Fruit fly (Drosophila melanogaster) whole organism, embryonic: ENCODE data around the gene CG4291.

Experiments used
- BtbVII ChIP-seq: fragments of 200-800 bp; sonication (Bioruptor generic); optimal IDR thresholded peaks from 3 replicates; lab custom pipeline; 2017; ENCODE audit warnings: missing biosample characterization, mild to moderate bottlenecking, missing genetic modification characterization
- CG10267 ChIP-seq: fragments of 200-800 bp; sonication (Bioruptor generic); optimal IDR thresholded peaks from 2 replicates; lab custom pipeline; 2018; ENCODE audit warnings: missing biosample characterization, mild to moderate bottlenecking, missing genetic modification characterization, moderate library complexity
- CG13123 ChIP-seq: fragments of 200-800 bp; sonication (Bioruptor generic); optimal IDR thresholded peaks from 2 replicates; lab custom pipeline; 2016; ENCODE audit warnings: missing biosample characterization, missing genetic modification characterization
- CG16863 ChIP-seq: fragments of 200-800 bp; sonication (Bioruptor generic); optimal IDR thresholded peaks from 3 replicates; lab custom pipeline; 2016; ENCODE audit warnings: missing biosample characterization, missing genetic modification characterization
- CG17385 ChIP-seq: fragments of 200-800 bp; sonication (Bioruptor generic); optimal IDR thresholded peaks from 3 replicates; lab custom pipeline; 2018; ENCODE audit warnings: missing biosample characterization, mild to moderate bottlenecking, missing genetic modification characterization
- CG17568 ChIP-seq: fragments of 200-800 bp; sonication (Bioruptor generic); optimal IDR thresholded peaks from 2 replicates; lab custom pipeline; 2018; ENCODE audit warnings: missing biosample characterization, mild to moderate bottlenecking, missing genetic modification characterization, moderate library complexity
- CG18011 ChIP-seq: fragments of 200-800 bp; sonication (Bioruptor generic); optimal IDR thresholded peaks from 2 replicates; lab custom pipeline; 2017; ENCODE audit warnings: missing biosample characterization, missing genetic modification characterization, mild to moderate bottlenecking, moderate library complexity, missing genotype
- CG1832 ChIP-seq: fragments of 200-800 bp; sonication (Bioruptor generic); optimal IDR thresholded peaks from 2 replicates; lab custom pipeline; 2017; ENCODE audit warnings: missing biosample characterization, mild to moderate bottlenecking, missing genetic modification characterization, inconsistent platforms
- CG3065 ChIP-seq: fragments of 200-800 bp; sonication (Bioruptor generic); optimal IDR thresholded peaks from 2 replicates; lab custom pipeline; 2016; ENCODE audit warnings: missing biosample characterization, missing genetic modification characterization
- CG3407 ChIP-seq: fragments of 200-800 bp; sonication (Bioruptor generic); optimal IDR thresholded peaks from 2 replicates; lab custom pipeline; 2018; ENCODE audit warnings: missing biosample characterization, mild to moderate bottlenecking, missing genetic modification characterization
- CG4730 ChIP-seq: fragments of 200-800 bp; sonication (Bioruptor generic); IDR thresholded peaks from 2 replicates; pipeline ENCODE4 v1.3.6; 2022; ENCODE audit warnings: missing biosample characterization, missing genetic modification characterization
- CG6175 ChIP-seq: fragments of 200-800 bp; sonication (Bioruptor generic); IDR thresholded peaks from 3 replicates; pipeline ENCODE4 v1.3.6; 2022; ENCODE audit warnings: missing biosample characterization, missing genetic modification characterization
- CG6683 ChIP-seq: fragments of 200-800 bp; sonication (Bioruptor generic); optimal IDR thresholded peaks from 2 replicates; lab custom pipeline; 2017; ENCODE audit warnings: missing biosample characterization, mild to moderate bottlenecking, missing genetic modification characterization, missing genetic modification reagents
- CG6765 ChIP-seq: fragments of 200-800 bp; sonication (Bioruptor generic); optimal IDR thresholded peaks from 3 replicates; lab custom pipeline; 2017; ENCODE audit warnings: missing biosample characterization, mild to moderate bottlenecking, missing genetic modification characterization
- CG8388 ChIP-seq: fragments of 200-800 bp; sonication (Bioruptor generic); optimal IDR thresholded peaks from 2 replicates; lab custom pipeline; 2019; ENCODE audit warnings: missing biosample characterization, mild to moderate bottlenecking, missing genetic modification characterization, moderate library complexity
- CG8944 ChIP-seq: fragments of 200-800 bp; sonication (Bioruptor generic); optimal IDR thresholded peaks from 3 replicates; lab custom pipeline; 2016; ENCODE audit warnings: missing biosample characterization, missing genetic modification characterization
- CG9609 ChIP-seq: fragments of 200-800 bp; sonication (Bioruptor generic); optimal IDR thresholded peaks from 3 replicates; lab custom pipeline; 2016; ENCODE audit warnings: missing biosample characterization, missing genetic modification characterization
- CG9876 ChIP-seq: fragments of 200-800 bp; sonication (Bioruptor generic); optimal IDR thresholded peaks from 2 replicates; lab custom pipeline; 2016; ENCODE audit warnings: missing biosample characterization, missing genetic modification characterization
- Elba2 ChIP-seq: fragments of 200-800 bp; sonication (Bioruptor generic); optimal IDR thresholded peaks from 3 replicates; lab custom pipeline; 2016; ENCODE audit warnings: missing biosample characterization, missing genetic modification characterization
- HmgD ChIP-seq: fragments of 200-800 bp; sonication (Bioruptor generic); optimal IDR thresholded peaks from 3 replicates; lab custom pipeline; 2016; ENCODE audit warnings: missing biosample characterization, missing genetic modification characterization
- Hr3 ChIP-seq: fragments of 200-800 bp; sonication (Bioruptor generic); optimal IDR thresholded peaks from 3 replicates; lab custom pipeline; 2016; ENCODE audit warnings: missing biosample characterization, missing genetic modification characterization
- Jarid2 ChIP-seq: fragments of 200-800 bp; sonication (Bioruptor generic); optimal IDR thresholded peaks from 3 replicates; lab custom pipeline; 2017; ENCODE audit warnings: mild to moderate bottlenecking, missing biosample characterization, missing genetic modification reagents, missing genetic modification characterization
- Lim3 ChIP-seq: fragments of 200-800 bp; sonication (Bioruptor generic); IDR thresholded peaks from 2 replicates; pipeline ENCODE4 v1.3.6; 2022; ENCODE audit warnings: missing biosample characterization, missing genetic modification characterization
- Nf-YC ChIP-seq: fragments of 200-800 bp; optimal IDR thresholded peaks from 3 replicates; lab custom pipeline; 2019; ENCODE audit warnings: missing biosample characterization, mild to moderate bottlenecking, missing genetic modification characterization, moderate library complexity
- Pdp1 ChIP-seq, 2 experiments: fragments of 200-800 bp; sonication (Bioruptor generic); optimal IDR thresholded peaks; 3 replicates each; lab custom pipeline; 2016; ENCODE audit warnings: missing biosample characterization in 2 of 2, missing genetic modification characterization in 2 of 2, mild to moderate bottlenecking in 1 of 2, moderate library complexity in 1 of 2
- Side ChIP-seq: fragments of 200-800 bp; sonication (Bioruptor generic); optimal IDR thresholded peaks from 2 replicates; lab custom pipeline; 2016; ENCODE audit warnings: missing biosample characterization, missing genetic modification characterization
- Sin3A ChIP-seq: fragments of >200 bp; optimal IDR thresholded peaks from 2 replicates; lab custom pipeline; 2018
- Trl ChIP-seq, 3 experiments: fragments of >200 bp in 2 of 3; fragments of 200-800 bp in 1 of 3; sonication (Bioruptor generic) in 1 of 3; optimal IDR thresholded peaks; 2 replicates in 1 of 3; 3 replicates in 2 of 3; lab custom pipeline; 2016 to 2017; ENCODE audit warnings: missing biosample characterization in 1 of 3, missing genetic modification characterization in 1 of 3
- abd-A ChIP-seq: fragments of 200-800 bp; sonication (Bioruptor generic); optimal IDR thresholded peaks from 3 replicates; lab custom pipeline; 2019; ENCODE audit warnings: missing biosample characterization, mild to moderate bottlenecking, missing genetic modification characterization, moderate library complexity
- cas ChIP-seq: fragments of 200-800 bp; sonication (Bioruptor generic); IDR thresholded peaks from 2 replicates; pipeline ENCODE4 v1.3.6; 2022; ENCODE audit warnings: missing biosample characterization, missing genetic modification characterization
- cato ChIP-seq: fragments of 200-800 bp; sonication (Bioruptor generic); optimal IDR thresholded peaks from 2 replicates; lab custom pipeline; 2016; ENCODE audit warnings: missing biosample characterization, missing genetic modification characterization, borderline replicate concordance
- chif ChIP-seq, 2 experiments: fragments of 200-800 bp; sonication (Bioruptor generic); optimal IDR thresholded peaks; 3 replicates each; lab custom pipeline; 2016; ENCODE audit warnings: missing biosample characterization in 2 of 2, missing genetic modification characterization in 2 of 2
- da ChIP-seq: fragments of 200-800 bp; sonication (Bioruptor generic); optimal IDR thresholded peaks from 2 replicates; lab custom pipeline; 2016; ENCODE audit warnings: missing biosample characterization, missing genetic modification characterization
- dan ChIP-seq: fragments of 200-800 bp; sonication (Bioruptor generic); IDR thresholded peaks from 2 replicates; pipeline ENCODE4 v1.3.6; 2022; ENCODE audit warnings: missing biosample characterization, missing genetic modification characterization
- dysf ChIP-seq: fragments of 200-800 bp; sonication (Bioruptor generic); IDR thresholded peaks from 3 replicates; pipeline ENCODE4 v1.3.6; 2022; ENCODE audit warnings: missing biosample characterization, missing genetic modification characterization
- fru ChIP-seq: fragments of >200 bp; optimal IDR thresholded peaks from 2 replicates; lab custom pipeline; 2017
- gcm2 ChIP-seq: fragments of 200-800 bp; sonication (Bioruptor generic); optimal IDR thresholded peaks from 2 replicates; lab custom pipeline; 2016; ENCODE audit warnings: missing biosample characterization, missing genetic modification characterization
- ind ChIP-seq: fragments of 200-800 bp; sonication (Bioruptor generic); optimal IDR thresholded peaks from 3 replicates; lab custom pipeline; 2016; ENCODE audit warnings: missing biosample characterization, missing genetic modification characterization
- insv ChIP-seq, 2 experiments: fragments of 200-800 bp; sonication (Bioruptor generic); optimal IDR thresholded peaks; 3 replicates each; lab custom pipeline; 2016 to 2018; ENCODE audit warnings: missing biosample characterization in 2 of 2, missing genetic modification characterization in 2 of 2
- jumu ChIP-seq: fragments of 200-800 bp; sonication (Bioruptor generic); optimal IDR thresholded peaks from 3 replicates; lab custom pipeline; 2016; ENCODE audit warnings: missing biosample characterization, missing genetic modification characterization
- kah ChIP-seq: fragments of 200-800 bp; sonication (Bioruptor generic); optimal IDR thresholded peaks from 2 replicates; lab custom pipeline; 2018; ENCODE audit warnings: missing biosample characterization, mild to moderate bottlenecking, missing genetic modification characterization
- nerfin-1 ChIP-seq: fragments of 200-800 bp; sonication (Bioruptor generic); optimal IDR thresholded peaks from 3 replicates; lab custom pipeline; 2019; ENCODE audit warnings: missing biosample characterization, mild to moderate bottlenecking, missing genetic modification characterization, moderate library complexity
- odd ChIP-seq: fragments of 200-800 bp; sonication (Bioruptor generic); optimal IDR thresholded peaks from 2 replicates; lab custom pipeline; 2017; ENCODE audit warnings: missing biosample characterization, mild to moderate bottlenecking, missing genetic modification characterization
- pfk ChIP-seq: fragments of 200-800 bp; sonication (Bioruptor generic); optimal IDR thresholded peaks from 2 replicates; lab custom pipeline; 2018; ENCODE audit warnings: missing biosample characterization, mild to moderate bottlenecking, missing genetic modification characterization, moderate library complexity
- pnt ChIP-seq: fragments of 200-800 bp; sonication (Bioruptor generic); optimal IDR thresholded peaks from 3 replicates; lab custom pipeline; 2016; ENCODE audit warnings: missing biosample characterization, missing genetic modification characterization
- pzg ChIP-seq: fragments of 200-800 bp; sonication (Bioruptor generic); optimal IDR thresholded peaks from 3 replicates; lab custom pipeline; 2018; ENCODE audit warnings: missing biosample characterization, mild to moderate bottlenecking, missing genetic modification characterization, moderate library complexity
- ro ChIP-seq: fragments of 200-800 bp; sonication (Bioruptor generic); IDR thresholded peaks from 2 replicates; pipeline ENCODE4 v1.3.6; 2022; ENCODE audit warnings: missing biosample characterization, missing genetic modification characterization
- sens-2 ChIP-seq: fragments of 200-800 bp; sonication (Bioruptor generic); IDR thresholded peaks from 2 replicates; pipeline ENCODE4 v1.3.6; 2022; ENCODE audit warnings: missing biosample characterization, missing genetic modification characterization
- twi ChIP-seq: fragments of 200-800 bp; optimal IDR thresholded peaks from 2 replicates; lab custom pipeline; 2019; ENCODE audit warnings: missing biosample characterization, mild to moderate bottlenecking, missing genetic modification characterization, moderate library complexity
- wdn ChIP-seq: fragments of 200-800 bp; sonication (Bioruptor generic); IDR thresholded peaks from 2 replicates; pipeline ENCODE4 v1.3.6; 2022; ENCODE audit warnings: missing biosample characterization, missing genetic modification characterization
- wek ChIP-seq: fragments of 200-800 bp; sonication (Bioruptor generic); optimal IDR thresholded peaks from 3 replicates; lab custom pipeline; 2018; ENCODE audit warnings: missing biosample characterization, mild to moderate bottlenecking, missing genetic modification characterization, moderate library complexity

CG4291 gene

DNA sequence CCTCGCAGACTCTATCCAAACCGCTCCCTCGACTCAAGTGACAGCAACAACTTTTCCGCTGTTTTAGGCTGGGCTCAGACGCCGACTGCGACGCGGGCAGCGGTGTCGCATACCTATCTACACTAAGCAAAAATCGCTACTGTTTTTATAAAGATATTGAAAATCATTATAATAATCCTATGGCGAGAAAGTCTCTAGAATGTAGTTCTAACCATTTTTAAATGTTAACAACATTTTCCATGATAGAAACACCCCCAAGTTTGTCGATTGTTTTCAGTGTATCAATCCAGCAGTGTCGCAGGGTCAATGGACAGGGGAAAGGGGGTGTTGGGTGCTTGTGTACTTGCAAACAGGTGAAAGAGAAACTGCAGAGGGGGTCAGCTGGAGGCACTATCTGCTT is 13.3 kb upstream of the CG4291 start (continued):
- TF ChIP-seq pfk (GFP tag; lab: Kevin White, UChicago) (peak; percentile 20), twi (peak; percentile 88), Hr3 (GFP tag; lab: Kevin White, UChicago) (peak; percentile 95), CG6175 (GFP tag; lab: Robert Waterston, UW) (peak; percentile 89), Trl (optimal IDR thresholded peaks at IDR 0.05; lab: Kevin White, UChicago) (no peak), Trl (GFP tag; optimal IDR thresholded peaks at IDR 0.05; lab: Kevin White, UChicago) (peak; percentile 96), ind (GFP tag; lab: Kevin White, UChicago) (peak; percentile 97), CG13123 (peak; percentile 92), CG16863 (GFP tag; lab: Kevin White, UChicago) (peak; percentile 96), CG17385 (GFP tag; lab: Kevin White, UChicago) (peak; percentile 93), CG8388 (GFP tag; lab: Kevin White, UChicago) (peak; percentile 95), CG9609 (GFP tag; lab: Kevin White, UChicago) (peak; percentile 93), nerfin-1 (tag; lab: Kevin White, UChicago) (peak; percentile 92), CG18011 (GFP tag; lab: Kevin White, UChicago) (peak; percentile 71), insv (GFP tag; optimal IDR thresholded peaks at IDR 0.05; lab: Kevin White, UChicago) (peak; percentile 32 to 60), pzg (peak; percentile 16), CG8944 (peak; percentile 94), CG3065 (GFP tag; lab: Kevin White, UChicago) (peak; percentile 86), BtbVII (GFP tag; lab: Kevin White, UChicago) (peak; percentile 93), cas (GFP tag; lab: Robert Waterston, UW) (peak; percentile 89), sens-2 (peak; percentile 95), Pdp1 (GFP tag; optimal IDR thresholded peaks at IDR 0.05; lab: Kevin White, UChicago) (peak; percentile 94 to 97), da (peak; percentile 82), pnt (GFP tag; lab: Kevin White, UChicago) (peak; percentile 96), CG3407 (GFP tag; lab: Kevin White, UChicago) (peak; percentile 95), Jarid2 (GFP tag; lab: Kevin White, UChicago) (peak; percentile 77), HmgD (GFP tag; lab: Kevin White, UChicago) (peak; percentile 66), CG9876 (GFP tag; lab: Kevin White, UChicago) (peak; percentile 86), cato (GFP tag; lab: Kevin White, UChicago) (peak; percentile 91), Nf-YC (tag; lab: Kevin White, UChicago) (peak; percentile 79), CG4730 (GFP tag; lab: Robert Waterston, UW) (peak; percentile 91), odd (GFP tag; lab: Kevin White, UChicago) (peak; percentile 93), abd-A (tag; lab: Kevin White, UChicago) (peak; percentile 48), kah (GFP tag; lab: Kevin White, UChicago) (peak; percentile 91), jumu (GFP tag; lab: Kevin White, UChicago) (peak; percentile 95), CG6683 (peak; percentile 88), Sin3A (no peak), Elba2 (GFP tag; lab: Kevin White, UChicago) (peak; percentile 79), wek (GFP tag; lab: Kevin White, UChicago) (peak; percentile 89), wdn (GFP tag; lab: Robert Waterston, UW) (peak; percentile 93), dan (GFP tag; lab: Robert Waterston, UW) (peak; percentile 80), CG17568 (GFP tag; lab: Kevin White, UChicago) (peak; percentile 95), Side (GFP tag; lab: Kevin White, UChicago) (peak; percentile 97), ro (GFP tag; lab: Robert Waterston, UW) (peak; percentile 89), CG6765 (GFP tag; lab: Kevin White, UChicago) (peak; percentile 80), gcm2 (GFP tag; lab: Kevin White, UChicago) (peak; percentile 95), Lim3 (peak; percentile 90), CG10267 (tag; lab: Kevin White, UChicago) (peak; percentile 90), fru (no peak), dysf (GFP tag; lab: Robert Waterston, UW) (peak; percentile 97), chif (GFP tag; optimal IDR thresholded peaks at IDR 0.05; lab: Kevin White, UChicago) (peak; percentile 97), CG1832 (GFP tag; lab: Kevin White, UChicago) (peak; percentile 57)
